Worm (Caenorhabditis elegans): Measurements from ENCODE around the gene glod-4.

The glod-4 gene

ce11 chrIII:4153299-4153698 lies at the start of gene glod-4:
Gene glod-4, plus strand, starts transcription at chrIII:4153599.
- TF ChIP-seq hif-1 (tag; optimal IDR thresholded peaks at IDR 0.05) = no peak
- TF ChIP-seq lsy-2 (tag; optimal IDR thresholded peaks at IDR 0.05) = peak in 1 of 2 experiments; percentile 41
- no peak for TF ChIP-seq lin-13 (GFP tag; optimal IDR thresholded peaks at IDR 0.05)

ce11 chrIII:4106611-4107010 lies 46.8 kb upstream of the glod-4 start:
- TF ChIP-seq egl-27 (tag; optimal IDR thresholded peaks at IDR 0.05) (no peak), unc-62 (GFP tag; optimal IDR thresholded peaks at IDR 0.05 in 1 of 2) (peak in 1 of 2 experiments; percentile 72), unc-62 (tag; optimal IDR thresholded peaks at IDR 0.05) (no peak), aha-1 (tag) (peak; percentile 63), nhr-41 (GFP tag; IDR thresholded peaks at IDR 0.05) (no peak), unc-39 (tag; optimal IDR thresholded peaks at IDR 0.05) (no peak), nhr-6 (tag; optimal IDR thresholded peaks at IDR 0.05) (no peak)

ce11 chrIII:4107227-4107626 lies 46.2 kb upstream of the glod-4 start:
- no peak for TF ChIP-seq F49E8.2 (tag; optimal IDR thresholded peaks at IDR 0.05; ENCODE audit: borderline replicate concordance)
- peak; percentile 57 for TF ChIP-seq ces-1 (GFP tag; optimal IDR thresholded peaks at IDR 0.05)

- TF ChIP-seq nhr-42 (GFP tag; IDR thresholded peaks at IDR 0.05) (no peak), dmd-8 (GFP tag; IDR thresholded peaks at IDR 0.05) (no peak), ceh-44 (GFP tag; IDR thresholded peaks at IDR 0.05) (no peak), F26F4.8 (GFP tag; conservative IDR thresholded peaks at IDR 0.05) (no peak), daf-8 (GFP tag; IDR thresholded peaks at IDR 0.05) (no peak), vab-7 (GFP tag; IDR thresholded peaks at IDR 0.05) (no peak), nhr-41 (GFP tag; IDR thresholded peaks at IDR 0.05) (no peak), lin-39 (tag; optimal IDR thresholded peaks at IDR 0.05) (no peak), hlh-11 (tag; optimal IDR thresholded peaks at IDR 0.05) (no peak), fos-1 (tag; optimal IDR thresholded peaks at IDR 0.05) (no peak), ama-1 (optimal IDR thresholded peaks at IDR 0.05) (no peak), spr-3 (GFP tag; optimal IDR thresholded peaks at IDR 0.05) (no peak), ceh-20 (GFP tag; IDR thresholded peaks at IDR 0.05) (no peak), cey-2 (tag; optimal IDR thresholded peaks at IDR 0.05; ENCODE audit: borderline replicate concordance, insufficient read depth) (no peak), nhr-77 (tag; optimal IDR thresholded peaks at IDR 0.05) (no peak)
Observed at ce11 chrIII:4107929-4108520, 45.4 kb upstream of the glod-4 start.

- TF ChIP-seq aha-1 (tag) (no peak), arid-1 (GFP tag; conservative IDR thresholded peaks at IDR 0.05) (no peak), nhr-10 (tag; optimal IDR thresholded peaks at IDR 0.05) (no peak), nhr-237 (tag; optimal IDR thresholded peaks at IDR 0.05) (no peak), dmd-8 (GFP tag; IDR thresholded peaks at IDR 0.05) (no peak), dpl-1 (GFP tag; optimal IDR thresholded peaks at IDR 0.05) (no peak), ztf-11 (tag; optimal IDR thresholded peaks at IDR 0.05) (no peak), daf-16 (GFP tag; optimal IDR thresholded peaks at IDR 0.05) (peak in 1 of 2 experiments; percentile 26), daf-16 (tag; optimal IDR thresholded peaks at IDR 0.05) (no peak), nhr-102 (tag; optimal IDR thresholded peaks at IDR 0.05) (no peak), Y75B8A.6 (GFP tag; IDR thresholded peaks at IDR 0.05) (no peak), Y5F2A.4 (GFP tag; optimal IDR thresholded peaks at IDR 0.05) (no peak), php-3 (GFP tag; IDR thresholded peaks at IDR 0.05) (no peak), hmg-1.1 (GFP tag; IDR thresholded peaks at IDR 0.05) (0 out of 2 replicates have a peak, but pooled peaks have one; percentile 9), duxl-1 (tag; optimal IDR thresholded peaks at IDR 0.05; ENCODE audit: poor library complexity) (no peak), snpc-4 (tag; optimal IDR thresholded peaks at IDR 0.05) (no peak), nhr-77 (tag; optimal IDR thresholded peaks at IDR 0.05) (no peak), ceh-62 (tag; optimal IDR thresholded peaks at IDR 0.05) (no peak), sdz-12 (GFP tag; optimal IDR thresholded peaks at IDR 0.05) (no peak), hlh-11 (tag; optimal IDR thresholded peaks at IDR 0.05) (peak; percentile 12), rbr-2 (tag; optimal IDR thresholded peaks at IDR 0.05) (no peak), lim-7 (GFP tag; IDR thresholded peaks at IDR 0.05) (no peak), unc-62 (GFP tag; optimal IDR thresholded peaks at IDR 0.05 in 1 of 2) (peak in 1 of 2 experiments; percentile 70), unc-62 (tag; optimal IDR thresholded peaks at IDR 0.05) (no peak), R02D3.7 (tag; optimal IDR thresholded peaks at IDR 0.05) (no peak)
Observed at ce11 chrIII:4113594-4113993, 39.8 kb upstream of the glod-4 start.
